Fruit fly (Drosophila melanogaster) whole organism, prepupa: ENCODE results near the gene CG9503.

Source experiments
- CG10631 ChIP-seq: fragments of 200-800 bp; sonication (Bioruptor generic); optimal IDR thresholded peaks from 2 replicates; lab custom pipeline; 2016; ENCODE audit warnings: missing biosample characterization, missing genetic modification characterization
- CG16779 ChIP-seq: fragments of 200-800 bp; sonication (Bioruptor generic); optimal IDR thresholded peaks from 3 replicates; lab custom pipeline; 2017; ENCODE audit warnings: missing biosample characterization, mild to moderate bottlenecking, missing genetic modification characterization
- Eip75B ChIP-seq: fragments of 200-800 bp; sonication (Bioruptor generic); optimal IDR thresholded peaks from 3 replicates; lab custom pipeline; 2016; ENCODE audit warnings: missing biosample characterization, missing genetic modification characterization
- Eip78C ChIP-seq: fragments of 200-800 bp; sonication (Bioruptor generic); peaks from one replicate; lab custom pipeline; 2016; ENCODE audit warnings: missing biosample characterization, missing genetic modification characterization
- net ChIP-seq: fragments of 200-800 bp; sonication (Bioruptor generic); optimal IDR thresholded peaks from 3 replicates; lab custom pipeline; 2016; ENCODE audit warnings: missing biosample characterization, missing genetic modification characterization

DNA sequence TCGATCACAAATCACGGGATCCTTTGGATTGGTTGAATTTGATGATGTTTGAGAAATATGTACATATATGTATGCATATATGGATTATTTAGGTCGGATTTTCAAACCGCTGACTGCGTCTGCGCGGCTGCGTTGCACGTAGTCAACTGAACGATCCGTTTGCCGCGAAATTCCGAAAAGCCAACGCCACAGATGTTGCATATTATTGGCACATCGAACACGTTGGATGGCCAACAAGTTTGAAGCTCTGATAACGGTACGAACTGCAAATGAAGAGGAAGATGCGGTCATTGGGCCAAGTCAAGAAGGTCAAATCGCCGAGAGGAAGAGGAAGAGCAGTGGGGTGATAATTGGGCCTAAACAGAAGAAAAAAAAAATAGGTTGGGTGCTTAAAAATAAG is 52.3 kb downstream of the CG9503 start, which contains the start of gene CG9518:
- TF ChIP-seq CG10631 (GFP tag; lab: Kevin White, UChicago) (no peak), net (no peak), CG16779 (tag; lab: Kevin White, UChicago) (no peak), Eip78C (GFP tag; lab: Kevin White, UChicago) (peak; percentile 40), Eip75B (GFP tag; lab: Kevin White, UChicago) (no peak)
